Worm (Caenorhabditis elegans) whole organism, L4 larva: Measurements from ENCODE around the gene Y43F4A.4.

Experiments used
- D1046.2 ChIP-seq: fragments of 200-800 bp; sonication (Bioruptor generic); IDR thresholded peaks from 2 replicates; pipeline ENCODE4 v1.3.6; 2022; ENCODE audit warnings: missing genetic modification characterization, missing compliant biosample characterization
- F10B5.3 ChIP-seq: sonication (generic microtip); optimal IDR thresholded peaks from 2 replicates; lab custom pipeline; 2016; ENCODE audit warnings: mild to moderate bottlenecking, missing genetic modification characterization, missing compliant biosample characterization
- F37D6.2 ChIP-seq: sonication (generic microtip); optimal IDR thresholded peaks from 2 replicates; lab custom pipeline; 2016; ENCODE audit warnings: mild to moderate bottlenecking, missing genetic modification characterization, missing compliant biosample characterization
- F49E8.2 ChIP-seq: sonication (generic microtip); optimal IDR thresholded peaks from 2 replicates; lab custom pipeline; 2016; ENCODE audit warnings: missing compliant biosample characterization, mild to moderate bottlenecking, missing genetic modification characterization, borderline replicate concordance
- T26A8.4 ChIP-seq: fragments of 200-800 bp; sonication (Bioruptor generic); IDR thresholded peaks from 2 replicates; pipeline ENCODE4 v1.3.6; 2022; ENCODE audit warnings: missing genetic modification characterization, missing compliant biosample characterization
- Y105C5A.15 ChIP-seq: fragments of 200-800 bp; sonication (Bioruptor generic); IDR thresholded peaks from 2 replicates; pipeline ENCODE4 v1.3.6; 2022; ENCODE audit warnings: missing genetic modification characterization, missing compliant biosample characterization
- Y48G9A.11 ChIP-seq: fragments of 200-800 bp; sonication (Bioruptor generic); IDR thresholded peaks from 2 replicates; pipeline ENCODE4 v1.3.6; 2022; ENCODE audit warnings: missing genetic modification reagents, missing genetic modification characterization, missing compliant biosample characterization
- ZK337.2 ChIP-seq: fragments of 200-800 bp; sonication (Bioruptor generic); IDR thresholded peaks from 2 replicates; pipeline ENCODE4 v1.3.6; 2022; ENCODE audit warnings: missing genetic modification reagents, missing genetic modification characterization, missing compliant biosample characterization
- ZK546.5 ChIP-seq, 2 experiments: sonication (generic microtip); optimal IDR thresholded peaks; 2 replicates each; lab custom pipeline; 2017; ENCODE audit warnings: missing biosample characterization in 2 of 2, missing genetic modification characterization in 2 of 2
- aha-1 ChIP-seq: fragments of 150-350 bp; peaks from one replicate; lab custom pipeline; 2014; ENCODE audit warnings: missing biosample characterization, missing genetic modification characterization
- daf-12 ChIP-seq: fragments of 150-350 bp; optimal IDR thresholded peaks from 2 replicates; lab custom pipeline; 2014; ENCODE audit warnings: missing biosample characterization, missing genetic modification reagents, missing genetic modification characterization
- daf-16 ChIP-seq, 3 experiments: sonication (generic microtip); optimal IDR thresholded peaks; 2 replicates each; lab custom pipeline; 2016 to 2017; ENCODE audit warnings: missing genetic modification characterization in 3 of 3, missing genetic modification reagents in 3 of 3, mild to moderate bottlenecking in 2 of 3, missing compliant biosample characterization in 2 of 3, missing biosample characterization in 1 of 3, moderate library complexity in 1 of 3
- dmd-6 ChIP-seq: fragments of 200-800 bp; sonication (Bioruptor generic); IDR thresholded peaks from 2 replicates; pipeline ENCODE4 v1.3.6; 2022; ENCODE audit warnings: missing genetic modification reagents, missing genetic modification characterization, missing compliant biosample characterization
- dmd-8 ChIP-seq: fragments of 200-800 bp; sonication (Bioruptor generic); IDR thresholded peaks from 2 replicates; pipeline ENCODE4 v1.3.6; 2022; ENCODE audit warnings: missing genetic modification characterization, missing compliant biosample characterization
- dpl-1 ChIP-seq: fragments of 150-350 bp; optimal IDR thresholded peaks from 2 replicates; lab custom pipeline; 2014; ENCODE audit warnings: missing biosample characterization, missing genetic modification reagents, missing genetic modification characterization
- egl-27 ChIP-seq: sonication (generic microtip); optimal IDR thresholded peaks from 3 replicates; lab custom pipeline; 2017; ENCODE audit warnings: missing biosample characterization, missing genetic modification reagents, missing genetic modification characterization
- hif-1 ChIP-seq, 2 experiments: sonication (generic microtip); optimal IDR thresholded peaks; 2 replicates each; lab custom pipeline; 2016 to 2017; ENCODE audit warnings: missing compliant biosample characterization in 2 of 2, missing genetic modification characterization in 2 of 2, missing genetic modification reagents in 2 of 2, missing genotype in 2 of 2, mild to moderate bottlenecking in 1 of 2
- hlh-30 ChIP-seq: sonication (generic microtip); optimal IDR thresholded peaks from 2 replicates; lab custom pipeline; 2017; ENCODE audit warnings: antibody characterized with exemption, mild to moderate bottlenecking, missing genetic modification characterization, missing compliant biosample characterization; ENCODE audit not compliant: insufficient read depth
- jun-1 ChIP-seq: fragments of 150-350 bp; optimal IDR thresholded peaks from 2 replicates; lab custom pipeline; 2014; ENCODE audit warnings: missing biosample characterization, missing genetic modification reagents, missing genetic modification characterization
- lin-13 ChIP-seq: fragments of 150-350 bp; optimal IDR thresholded peaks from 2 replicates; lab custom pipeline; 2014; ENCODE audit warnings: missing biosample characterization, missing genetic modification reagents, missing genetic modification characterization
- lin-15B ChIP-seq: fragments of 150-350 bp; sonication (generic microtip); optimal IDR thresholded peaks from 3 replicates; lab custom pipeline; 2014; ENCODE audit warnings: missing biosample characterization, missing genetic modification characterization
- lin-38 ChIP-seq: fragments of 200-800 bp; sonication (Bioruptor generic); IDR thresholded peaks from 2 replicates; pipeline ENCODE4 v1.3.6; 2022; ENCODE audit warnings: missing genetic modification reagents, missing genetic modification characterization, missing compliant biosample characterization
- lir-3 ChIP-seq: sonication (generic microtip); optimal IDR thresholded peaks from 2 replicates; lab custom pipeline; 2016; ENCODE audit warnings: mild to moderate bottlenecking, missing genetic modification characterization, missing compliant biosample characterization
- madf-9 ChIP-seq: fragments of 200-800 bp; sonication (Bioruptor generic); conservative IDR thresholded peaks from 2 replicates; pipeline ENCODE4 v1.3.6; 2022; ENCODE audit warnings: missing genetic modification reagents, missing genetic modification characterization, missing compliant biosample characterization
- mxl-3 ChIP-seq: fragments of 200-800 bp; sonication (Bioruptor generic); optimal IDR thresholded peaks from 2 replicates; lab custom pipeline; 2018; ENCODE audit warnings: mild to moderate bottlenecking, missing genetic modification characterization, missing compliant biosample characterization
- nhr-10 ChIP-seq: fragments of 150-350 bp; optimal IDR thresholded peaks from 2 replicates; lab custom pipeline; 2014; ENCODE audit warnings: missing biosample characterization, missing genetic modification characterization
- nhr-237 ChIP-seq: sonication (generic microtip); optimal IDR thresholded peaks from 2 replicates; lab custom pipeline; 2017; ENCODE audit warnings: missing biosample characterization, missing genetic modification characterization
- nhr-48 ChIP-seq: sonication (generic microtip); optimal IDR thresholded peaks from 2 replicates; lab custom pipeline; 2016; ENCODE audit warnings: mild to moderate bottlenecking, missing genetic modification characterization, missing compliant biosample characterization
- nhr-76 ChIP-seq: fragments of 150-350 bp; optimal IDR thresholded peaks from 2 replicates; lab custom pipeline; 2014; ENCODE audit warnings: missing biosample characterization, missing genetic modification characterization
- nhr-77 ChIP-seq: fragments of 150-350 bp; optimal IDR thresholded peaks from 2 replicates; lab custom pipeline; 2014; ENCODE audit warnings: missing biosample characterization, missing genetic modification characterization
- pha-4 ChIP-seq, 2 experiments: fragments of 150-350 bp in 1 of 2; fragments of 200-800 bp in 1 of 2; sonication (Bioruptor generic) in 1 of 2; IDR thresholded peaks in 1 of 2; optimal IDR thresholded peaks in 1 of 2; 2 replicates each; pipeline versions ENCODE4 v1.3.6 to Lab custom; 2014 to 2022; ENCODE audit warnings: missing genetic modification characterization in 2 of 2, missing genetic modification reagents in 2 of 2, missing biosample characterization in 1 of 2, missing compliant biosample characterization in 1 of 2
- rbr-2 ChIP-seq: sonication (generic microtip); optimal IDR thresholded peaks from 2 replicates; lab custom pipeline; 2016; ENCODE audit warnings: missing genotype, missing genetic modification characterization, missing compliant biosample characterization
- sdz-12 ChIP-seq: fragments of 200-800 bp; sonication (Bioruptor generic); optimal IDR thresholded peaks from 2 replicates; lab custom pipeline; 2018; ENCODE audit warnings: mild to moderate bottlenecking, missing genetic modification characterization, missing compliant biosample characterization
- set-16 ChIP-seq: fragments of 200-800 bp; sonication (Bioruptor generic); IDR thresholded peaks from 2 replicates; pipeline ENCODE4 v1.3.6; 2022; ENCODE audit warnings: missing genetic modification reagents, missing genetic modification characterization, missing compliant biosample characterization
- snpc-1.2 ChIP-seq: fragments of 200-800 bp; sonication (Bioruptor generic); IDR thresholded peaks from 2 replicates; pipeline ENCODE4 v1.3.6; 2022; ENCODE audit warnings: missing genetic modification reagents, missing genetic modification characterization, missing compliant biosample characterization
- spr-1 ChIP-seq: sonication (generic microtip); optimal IDR thresholded peaks from 2 replicates; lab custom pipeline; 2016; ENCODE audit warnings: mild to moderate bottlenecking, missing genetic modification characterization, missing compliant biosample characterization
- vab-7 ChIP-seq: fragments of 200-800 bp; sonication (Bioruptor generic); IDR thresholded peaks from 2 replicates; pipeline ENCODE4 v1.3.6; 2022; ENCODE audit warnings: missing genetic modification reagents, missing genetic modification characterization, missing compliant biosample characterization
- zag-1 ChIP-seq: fragments of 150-350 bp; optimal IDR thresholded peaks from 2 replicates; lab custom pipeline; 2014; ENCODE audit warnings: missing biosample characterization, missing genetic modification characterization
- zfp-2 ChIP-seq: sonication (generic microtip); optimal IDR thresholded peaks from 2 replicates; lab custom pipeline; 2016; ENCODE audit warnings: mild to moderate bottlenecking, missing genetic modification characterization, missing compliant biosample characterization
- zfp-3 ChIP-seq: fragments of 200-800 bp; sonication (Bioruptor generic); conservative IDR thresholded peaks from 2 replicates; pipeline ENCODE4 v1.3.6; 2022; ENCODE audit warnings: missing genetic modification reagents, missing genetic modification characterization, missing compliant biosample characterization
- zip-11 ChIP-seq: fragments of 200-800 bp; sonication (Bioruptor generic); IDR thresholded peaks from 2 replicates; pipeline ENCODE4 v1.3.6; 2022; ENCODE audit warnings: missing genetic modification characterization, missing compliant biosample characterization
- zip-2 ChIP-seq: fragments of 150-350 bp; optimal IDR thresholded peaks from 2 replicates; lab custom pipeline; 2014; ENCODE audit warnings: missing biosample characterization, missing genetic modification characterization
- ztf-7 ChIP-seq: fragments of 150-350 bp; optimal IDR thresholded peaks from 2 replicates; lab custom pipeline; 2014; ENCODE audit warnings: missing biosample characterization, missing genetic modification characterization

The Y43F4A.4 gene

ce11 chrIII:13236199-13236598, 9.2 kb upstream of the Y43F4A.4 start:
- peak; percentile 72 for TF ChIP-seq set-16 (GFP tag; lab: Robert Waterston, UW)

ce11 chrIII:13246265-13246664, 884 bp downstream of the Y43F4A.4 start, which contains the start of gene anoh-1:
anoh-1 (plus strand) TSS chrIII:13246565.
- no peak for TF ChIP-seq zag-1 (tag; lab: Kevin White, UChicago)
- no peak for TF ChIP-seq zfp-2 (tag; lab: Kevin White, UChicago)
- TF ChIP-seq Y105C5A.15 (GFP tag; lab: Robert Waterston, UW): no peak
- TF ChIP-seq aha-1: no peak
- TF ChIP-seq jun-1: no peak

- TF ChIP-seq daf-16 (GFP tag; optimal IDR thresholded peaks at IDR 0.05; lab: Kevin White, UChicago) (no peak), daf-16 (tag; optimal IDR thresholded peaks at IDR 0.05; lab: Kevin White, UChicago) (peak; percentile 66), sdz-12 (GFP tag; lab: Kevin White, UChicago) (no peak)
- TF ChIP-seq, all 104 proteins: peak for 1
Measured at ce11 chrIII:13254178-13254725, 8.9 kb downstream of the Y43F4A.4 start, which contains the start of gene F56A8.9. F56A8.9 (plus strand) TSS chrIII:13254675.

ce11 chrIII:13256438-13256928, 11.1 kb downstream of the Y43F4A.4 start, which contains the start of gene F56A8.3:
F56A8.3 (plus strand) TSS chrIII:13256878.
- no peak for TF ChIP-seq daf-16 (GFP tag; optimal IDR thresholded peaks at IDR 0.05; lab: Kevin White, UChicago)
- TF ChIP-seq daf-16 (tag; optimal IDR thresholded peaks at IDR 0.05; lab: Kevin White, UChicago): peak; percentile 21
- peak; percentile 12 for TF ChIP-seq rbr-2
- TF ChIP-seq lin-13 (GFP tag; lab: Kevin White, UChicago): peak; percentile 43
- TF ChIP-seq F10B5.3: peak; percentile 36
- TF ChIP-seq madf-9: no peak
- TF ChIP-seq ZK337.2: no peak
- TF ChIP-seq zip-2 (tag; lab: Kevin White, UChicago): no peak
- TF ChIP-seq nhr-48: no peak
- TF ChIP-seq T26A8.4 (GFP tag; lab: Robert Waterston, UW): peak; percentile 16; the same call in 1 of the 2 replicates
- TF ChIP-seq zfp-3: 0 out of 2 replicates have a peak, but pooled peaks have one; percentile 10
- no peak for TF ChIP-seq hif-1 (tag; optimal IDR thresholded peaks at IDR 0.05; lab: Kevin White, UChicago)
- peak; percentile 8; the same call in 1 of the 2 replicates for TF ChIP-seq pha-4 (GFP tag; IDR thresholded peaks at IDR 0.05; lab: Robert Waterston, UW)
- TF ChIP-seq pha-4 (tag; optimal IDR thresholded peaks at IDR 0.05; lab: Kevin White, UChicago): no peak
- TF ChIP-seq ztf-7 (tag; lab: Kevin White, UChicago): no peak
- no peak for TF ChIP-seq spr-1 (tag; lab: Kevin White, UChicago)
- TF ChIP-seq F49E8.2: no peak
- peak; percentile 18; the same call in 1 of the 2 replicates for TF ChIP-seq dmd-6 (GFP tag; lab: Robert Waterston, UW)
- peak; percentile 9 for TF ChIP-seq nhr-77 (tag; lab: Kevin White, UChicago)
- no peak for TF ChIP-seq ZK546.5 (tag; optimal IDR thresholded peaks at IDR 0.05; lab: Kevin White, UChicago)
- TF ChIP-seq daf-12 (tag; lab: Kevin White, UChicago): no peak
- TF ChIP-seq egl-27 (tag; lab: Kevin White, UChicago): no peak
- no peak for TF ChIP-seq zip-11 (GFP tag; lab: Robert Waterston, UW)
- no peak for TF ChIP-seq lin-15B
- TF ChIP-seq vab-7: no peak
- TF ChIP-seq F37D6.2: no peak
- peak; percentile 98 for TF ChIP-seq dpl-1 (GFP tag; lab: Kevin White, UChicago)
- no peak for TF ChIP-seq nhr-237 (tag; lab: Kevin White, UChicago)
- TF ChIP-seq set-16 (GFP tag; lab: Robert Waterston, UW): no peak
- TF ChIP-seq hlh-30 (tag; lab: Kevin White, UChicago): peak; percentile 53
- TF ChIP-seq nhr-10 (tag; lab: Kevin White, UChicago): no peak
- TF ChIP-seq lir-3 (tag; lab: Kevin White, UChicago): no peak
- TF ChIP-seq nhr-76 (tag; lab: Kevin White, UChicago): no peak
- TF ChIP-seq Y48G9A.11: peak; percentile 99
- no peak for TF ChIP-seq snpc-1.2
- no peak for TF ChIP-seq mxl-3 (GFP tag; lab: Kevin White, UChicago)
- no peak; the same call in 1 of the 2 replicates for TF ChIP-seq lin-38 (GFP tag; lab: Robert Waterston, UW)
- TF ChIP-seq D1046.2: no peak
- no peak for TF ChIP-seq dmd-8 (GFP tag; lab: Robert Waterston, UW)
